Fruit fly (Drosophila melanogaster) whole organism, embryonic: ENCODE measurements around the gene CG7173.

ENCODE experiments used
- ATbp ChIP-seq: fragments of 200-800 bp; sonication (Bioruptor generic); optimal IDR thresholded peaks from 2 replicates; lab custom pipeline; 2017; ENCODE audit warnings: missing biosample characterization, mild to moderate bottlenecking, missing genetic modification characterization, missing genetic modification reagents
- Atf-2 ChIP-seq: fragments of 200-800 bp; sonication (Bioruptor generic); optimal IDR thresholded peaks from 2 replicates; lab custom pipeline; 2016; ENCODE audit warnings: missing biosample characterization, missing genetic modification characterization
- BtbVII ChIP-seq: fragments of 200-800 bp; sonication (Bioruptor generic); optimal IDR thresholded peaks from 3 replicates; lab custom pipeline; 2017; ENCODE audit warnings: missing biosample characterization, mild to moderate bottlenecking, missing genetic modification characterization
- CG10366 ChIP-seq: fragments of 200-800 bp; sonication (Bioruptor generic); IDR thresholded peaks from 2 replicates; pipeline ENCODE4 v1.3.6; 2022; ENCODE audit warnings: missing biosample characterization, missing genetic modification characterization
- CG11504 ChIP-seq: fragments of 200-800 bp; sonication (Bioruptor generic); optimal IDR thresholded peaks from 3 replicates; lab custom pipeline; 2019; ENCODE audit warnings: missing biosample characterization, mild to moderate bottlenecking, missing genetic modification characterization, moderate library complexity
- CG12104 ChIP-seq: fragments of 200-800 bp; sonication (Bioruptor generic); optimal IDR thresholded peaks from 3 replicates; lab custom pipeline; 2016; ENCODE audit warnings: missing biosample characterization, missing genetic modification characterization
- CG1233 ChIP-seq: fragments of 200-800 bp; sonication (Bioruptor generic); optimal IDR thresholded peaks from 4 replicates; lab custom pipeline; 2018; ENCODE audit warnings: missing biosample characterization, mild to moderate bottlenecking, missing genetic modification characterization
- CG15696 ChIP-seq: fragments of 200-800 bp; sonication (Bioruptor generic); optimal IDR thresholded peaks from 2 replicates; lab custom pipeline; 2019; ENCODE audit warnings: missing biosample characterization, mild to moderate bottlenecking, missing genetic modification characterization, moderate library complexity
- CG1602 ChIP-seq: fragments of 200-800 bp; sonication (Bioruptor generic); optimal IDR thresholded peaks from 3 replicates; lab custom pipeline; 2016; ENCODE audit warnings: missing biosample characterization, missing genetic modification characterization
- CG17359 ChIP-seq: fragments of 200-800 bp; sonication (Bioruptor generic); optimal IDR thresholded peaks from 3 replicates; lab custom pipeline; 2018; ENCODE audit warnings: missing biosample characterization, mild to moderate bottlenecking, missing genetic modification characterization, moderate library complexity
- CG17568 ChIP-seq: fragments of 200-800 bp; sonication (Bioruptor generic); optimal IDR thresholded peaks from 2 replicates; lab custom pipeline; 2018; ENCODE audit warnings: missing biosample characterization, mild to moderate bottlenecking, missing genetic modification characterization, moderate library complexity
- CG17912 ChIP-seq: fragments of 200-800 bp; sonication (Bioruptor generic); optimal IDR thresholded peaks from 2 replicates; lab custom pipeline; 2018; ENCODE audit warnings: missing biosample characterization, mild to moderate bottlenecking, missing genetic modification characterization
- CG18262 ChIP-seq: fragments of 200-800 bp; optimal IDR thresholded peaks from 3 replicates; lab custom pipeline; 2019; ENCODE audit warnings: missing biosample characterization, mild to moderate bottlenecking, missing genetic modification characterization, moderate library complexity
- CG31365 ChIP-seq: fragments of 200-800 bp; sonication (Bioruptor generic); optimal IDR thresholded peaks from 2 replicates; lab custom pipeline; 2018; ENCODE audit warnings: missing biosample characterization, mild to moderate bottlenecking, missing genetic modification characterization
- CG3281 ChIP-seq: fragments of 200-800 bp; sonication (Bioruptor generic); optimal IDR thresholded peaks from 3 replicates; lab custom pipeline; 2017; ENCODE audit warnings: missing biosample characterization, mild to moderate bottlenecking, missing genetic modification characterization
- CG33557 ChIP-seq: fragments of 200-800 bp; sonication (Bioruptor generic); optimal IDR thresholded peaks from 2 replicates; lab custom pipeline; 2019; ENCODE audit warnings: missing biosample characterization, mild to moderate bottlenecking, missing genetic modification characterization, moderate library complexity
- CG6175 ChIP-seq: fragments of 200-800 bp; sonication (Bioruptor generic); IDR thresholded peaks from 3 replicates; pipeline ENCODE4 v1.3.6; 2022; ENCODE audit warnings: missing biosample characterization, missing genetic modification characterization
- CG8388 ChIP-seq: fragments of 200-800 bp; sonication (Bioruptor generic); optimal IDR thresholded peaks from 2 replicates; lab custom pipeline; 2019; ENCODE audit warnings: missing biosample characterization, mild to moderate bottlenecking, missing genetic modification characterization, moderate library complexity
- Camta ChIP-seq: fragments of 200-800 bp; sonication (Bioruptor generic); optimal IDR thresholded peaks from 2 replicates; lab custom pipeline; 2016; ENCODE audit warnings: missing biosample characterization, missing genetic modification characterization
- Chrac-16 ChIP-seq: fragments of 200-800 bp; sonication (Bioruptor generic); optimal IDR thresholded peaks from 3 replicates; lab custom pipeline; 2016; ENCODE audit warnings: missing biosample characterization, missing genetic modification characterization
- Dref ChIP-seq: fragments of 200-800 bp; sonication (Bioruptor generic); IDR thresholded peaks from 2 replicates; pipeline ENCODE4 v1.3.6; 2022; ENCODE audit warnings: missing biosample characterization, missing genetic modification characterization
- Eip74EF ChIP-seq, 2 experiments: fragments of 200-800 bp in 1 of 2; fragments of >200 bp in 1 of 2; sonication (Bioruptor generic) in 1 of 2; optimal IDR thresholded peaks; 2 replicates each; lab custom pipeline; 2017 to 2019; ENCODE audit warnings: missing biosample characterization in 2 of 2, missing genetic modification characterization in 2 of 2, mild to moderate bottlenecking in 1 of 2, moderate library complexity in 1 of 2
- H2.0 ChIP-seq: fragments of 200-800 bp; sonication (Bioruptor generic); IDR thresholded peaks from 2 replicates; pipeline ENCODE4 v1.3.6; 2022; ENCODE audit warnings: missing biosample characterization, missing genetic modification characterization
- Hmx ChIP-seq: fragments of 200-800 bp; sonication (Bioruptor generic); optimal IDR thresholded peaks from 2 replicates; lab custom pipeline; 2016; ENCODE audit warnings: missing biosample characterization, missing genetic modification characterization
- Hsf ChIP-seq: fragments of 200-800 bp; sonication (Bioruptor generic); optimal IDR thresholded peaks from 3 replicates; lab custom pipeline; 2016; ENCODE audit warnings: missing biosample characterization, missing genetic modification characterization
- Nf-YB ChIP-seq: fragments of 200-800 bp; sonication (Bioruptor generic); optimal IDR thresholded peaks from 3 replicates; lab custom pipeline; 2019; ENCODE audit warnings: missing biosample characterization, mild to moderate bottlenecking, missing genetic modification characterization, moderate library complexity
- Poxn ChIP-seq: fragments of 200-800 bp; sonication (Bioruptor generic); IDR thresholded peaks from 2 replicates; pipeline ENCODE4 v1.3.6; 2022; ENCODE audit warnings: missing biosample characterization, missing genetic modification characterization
- Sox102F ChIP-seq: fragments of 200-800 bp; sonication (Bioruptor generic); optimal IDR thresholded peaks from 2 replicates; lab custom pipeline; 2018; ENCODE audit warnings: missing biosample characterization, mild to moderate bottlenecking, missing genetic modification characterization, moderate library complexity
- Sry-β ChIP-seq: fragments of 200-800 bp; sonication (Bioruptor generic); optimal IDR thresholded peaks from 2 replicates; lab custom pipeline; 2018; ENCODE audit warnings: missing biosample characterization, mild to moderate bottlenecking, missing genetic modification characterization, moderate library complexity
- Taf1 ChIP-seq: fragments of 200-800 bp; sonication (Bioruptor generic); IDR thresholded peaks from 2 replicates; pipeline ENCODE4 v1.3.6; 2022; ENCODE audit warnings: missing biosample characterization, missing genetic modification characterization
- Usf ChIP-seq: fragments of 200-800 bp; sonication (Bioruptor generic); optimal IDR thresholded peaks from 2 replicates; lab custom pipeline; 2017; ENCODE audit warnings: missing genotype, missing biosample characterization, missing genetic modification characterization
- ap ChIP-seq: fragments of 200-800 bp; sonication (Bioruptor generic); IDR thresholded peaks from 2 replicates; pipeline ENCODE4 v1.3.6; 2022; ENCODE audit warnings: missing biosample characterization, missing genetic modification characterization
- caup ChIP-seq: fragments of 200-800 bp; sonication (Bioruptor generic); optimal IDR thresholded peaks from 3 replicates; lab custom pipeline; 2017; ENCODE audit warnings: missing biosample characterization, mild to moderate bottlenecking, missing genetic modification characterization, moderate library complexity; ENCODE audit not compliant: severe bottlenecking
- chinmo ChIP-seq: fragments of 200-800 bp; sonication (Bioruptor generic); IDR thresholded peaks from 4 replicates; pipeline ENCODE4 v1.3.6; 2022; ENCODE audit warnings: missing biosample characterization, missing genetic modification characterization; ENCODE audit not compliant: partially characterized antibody
- corto ChIP-seq: fragments of 200-800 bp; sonication (Bioruptor generic); optimal IDR thresholded peaks from 2 replicates; lab custom pipeline; 2016; ENCODE audit warnings: missing biosample characterization, mild to moderate bottlenecking, missing genetic modification characterization, moderate library complexity
- danr ChIP-seq: fragments of 200-800 bp; sonication (Bioruptor generic); IDR thresholded peaks from 2 replicates; pipeline ENCODE4 v1.3.6; 2022; ENCODE audit warnings: missing biosample characterization, missing genetic modification characterization
- dati ChIP-seq: fragments of 200-800 bp; sonication (Bioruptor generic); IDR thresholded peaks from 2 replicates; pipeline ENCODE4 v1.3.6; 2022; ENCODE audit warnings: missing biosample characterization, missing genetic modification characterization
- dysf ChIP-seq: fragments of 200-800 bp; sonication (Bioruptor generic); IDR thresholded peaks from 3 replicates; pipeline ENCODE4 v1.3.6; 2022; ENCODE audit warnings: missing biosample characterization, missing genetic modification characterization
- h ChIP-seq: fragments of >200 bp; optimal IDR thresholded peaks from 2 replicates; lab custom pipeline; 2017
- inv ChIP-seq: fragments of 200-800 bp; sonication (Bioruptor generic); IDR thresholded peaks from 2 replicates; pipeline ENCODE4 v1.3.6; 2022; ENCODE audit warnings: missing biosample characterization, missing genetic modification characterization; ENCODE audit not compliant: partially characterized antibody
- jigr1 ChIP-seq: fragments of 200-800 bp; sonication (Bioruptor generic); IDR thresholded peaks from 3 replicates; pipeline ENCODE4 v1.3.6; 2022; ENCODE audit warnings: missing biosample characterization, missing genetic modification characterization
- pan ChIP-seq, 4 experiments: fragments of >200 bp in 3 of 4; fragments of 200-800 bp in 1 of 4; sonication (Bioruptor generic) in 1 of 4; optimal IDR thresholded peaks in 3 of 4; IDR thresholded peaks in 1 of 4; 2 replicates each; pipeline versions ENCODE4 v1.3.6 to Lab custom; 2017 to 2022; ENCODE audit warnings: missing biosample characterization in 2 of 4, missing genetic modification characterization in 2 of 4, mixed read lengths in 1 of 4
- seq ChIP-seq: fragments of 200-800 bp; sonication (Bioruptor generic); IDR thresholded peaks from 2 replicates; pipeline ENCODE4 v1.3.6; 2022; ENCODE audit warnings: missing biosample characterization, missing genetic modification characterization
- shn ChIP-seq: fragments of 200-800 bp; sonication (Bioruptor generic); optimal IDR thresholded peaks from 3 replicates; lab custom pipeline; 2016; ENCODE audit warnings: missing biosample characterization, missing genetic modification characterization
- sim ChIP-seq: fragments of 200-800 bp; sonication (Bioruptor generic); IDR thresholded peaks from 2 replicates; pipeline ENCODE4 v1.3.6; 2022; ENCODE audit warnings: missing biosample characterization, missing genetic modification characterization
- sna ChIP-seq: fragments of 200-800 bp; sonication (Bioruptor generic); IDR thresholded peaks from 2 replicates; pipeline ENCODE4 v1.3.6; 2022; ENCODE audit warnings: missing biosample characterization, missing genetic modification characterization; ENCODE audit not compliant: partially characterized antibody
- stc ChIP-seq: fragments of 200-800 bp; sonication (Bioruptor generic); IDR thresholded peaks from 2 replicates; pipeline ENCODE4 v1.3.6; 2022; ENCODE audit warnings: missing biosample characterization, missing genetic modification characterization
- tgo ChIP-seq: fragments of 200-800 bp; sonication (Bioruptor generic); IDR thresholded peaks from 3 replicates; pipeline ENCODE4 v1.3.6; 2022; ENCODE audit warnings: missing biosample characterization, missing genetic modification characterization
- tin ChIP-seq: fragments of 200-800 bp; sonication (Bioruptor generic); optimal IDR thresholded peaks from 3 replicates; lab custom pipeline; 2016; ENCODE audit warnings: missing biosample characterization, missing genetic modification characterization
- wdn ChIP-seq: fragments of 200-800 bp; sonication (Bioruptor generic); IDR thresholded peaks from 2 replicates; pipeline ENCODE4 v1.3.6; 2022; ENCODE audit warnings: missing biosample characterization, missing genetic modification characterization

CG7173 gene

dm6 chr3L:21523059-21523836 lies 34.8 kb downstream of the CG7173 start, which contains the start of gene CG7611 (continued):
- TF ChIP-seq seq (GFP tag; lab: Robert Waterston, UW) (no peak), Dref (GFP tag; lab: Robert Waterston, UW) (no peak), CG17359 (tag; lab: Kevin White, UChicago) (no peak), tgo (no peak), Sox102F (no peak), Sry-β (no peak), CG33557 (GFP tag; lab: Kevin White, UChicago) (no peak), stc (GFP tag; lab: Robert Waterston, UW) (0 out of 2 replicates have a peak, but pooled peaks have one; percentile 4), Taf1 (no peak), Nf-YB (GFP tag; lab: Kevin White, UChicago) (no peak), CG11504 (tag; lab: Kevin White, UChicago) (no peak), dati (GFP tag; lab: Robert Waterston, UW) (no peak), H2.0 (GFP tag; lab: Robert Waterston, UW) (no peak), ATbp (GFP tag; lab: Kevin White, UChicago) (no peak), Hmx (GFP tag; lab: Kevin White, UChicago) (no peak), CG1233 (GFP tag; lab: Kevin White, UChicago) (no peak), Poxn (no peak), corto (GFP tag; lab: Kevin White, UChicago) (no peak), wdn (GFP tag; lab: Robert Waterston, UW) (no peak), CG3281 (GFP tag; lab: Kevin White, UChicago) (no peak), Camta (GFP tag; lab: Kevin White, UChicago) (no peak), CG6175 (GFP tag; lab: Robert Waterston, UW) (no peak), Usf (no peak), CG17912 (GFP tag; lab: Kevin White, UChicago) (no peak), CG8388 (no peak), h (lab: Kevin White, UChicago) (no peak), CG18262 (tag; lab: Kevin White, UChicago) (no peak), Hsf (no peak), jigr1 (GFP tag; lab: Robert Waterston, UW) (no peak), CG12104 (GFP tag; lab: Kevin White, UChicago) (no peak), shn (GFP tag; lab: Kevin White, UChicago) (no peak), sim (no peak), caup (GFP tag; lab: Kevin White, UChicago) (no peak), CG10366 (GFP tag; lab: Robert Waterston, UW) (no peak), Atf-2 (GFP tag; lab: Kevin White, UChicago) (no peak), Chrac-16 (no peak), CG1602 (GFP tag; lab: Kevin White, UChicago) (no peak), inv (GFP tag; lab: Robert Waterston, UW) (no peak), CG31365 (no peak), sna (GFP tag; lab: Robert Waterston, UW) (peak; percentile 50), ap (GFP tag; lab: Robert Waterston, UW) (no peak), BtbVII (GFP tag; lab: Kevin White, UChicago) (no peak), CG15696 (no peak), Eip74EF (GFP tag; optimal IDR thresholded peaks at IDR 0.05; lab: Kevin White, UChicago) (no peak), danr (GFP tag; lab: Robert Waterston, UW) (no peak), CG17568 (GFP tag; lab: Kevin White, UChicago) (no peak), dysf (no peak), tin (GFP tag; lab: Kevin White, UChicago) (no peak), pan (optimal IDR thresholded peaks at IDR 0.05; lab: Kevin White, UChicago) (no peak), pan (GFP tag; optimal IDR thresholded peaks at IDR 0.05 in 1 of 2, IDR thresholded peaks at IDR 0.05 in 1 of 2) (no peak), chinmo (GFP tag; lab: Robert Waterston, UW) (0 out of 4 replicates have a peak, but pooled peaks have one; percentile 69)
